Fruit fly (Drosophila melanogaster) whole organism, adult: ENCODE data around the gene Tektin-C.

Source experiments
- bab1 ChIP-seq: fragments of 200-800 bp; sonication (Bioruptor generic); optimal IDR thresholded peaks from 3 replicates; lab custom pipeline; 2019; ENCODE audit warnings: missing biosample characterization, mild to moderate bottlenecking, missing genetic modification characterization, moderate library complexity
- cic ChIP-seq: fragments of 200-800 bp; sonication (Bioruptor generic); optimal IDR thresholded peaks from 2 replicates; lab custom pipeline; 2017; ENCODE audit warnings: missing biosample characterization, mild to moderate bottlenecking, missing genetic modification characterization, moderate library complexity
- ovo ChIP-seq: fragments of 200-800 bp; sonication (Bioruptor generic); optimal IDR thresholded peaks from 2 replicates; lab custom pipeline; 2016; ENCODE audit warnings: missing biosample characterization, missing genetic modification characterization
- pad ChIP-seq: fragments of 200-800 bp; sonication (Bioruptor generic); optimal IDR thresholded peaks from 3 replicates; lab custom pipeline; 2017; ENCODE audit warnings: missing biosample characterization, missing genetic modification characterization, mild to moderate bottlenecking, moderate library complexity, missing genetic modification reagents

- TF ChIP-seq cic (GFP tag; lab: Kevin White, UChicago) (no peak), pad (GFP tag; lab: Kevin White, UChicago) (no peak), bab1 (GFP tag; lab: Kevin White, UChicago) (no peak), ovo (GFP tag; lab: Kevin White, UChicago) (no peak)
These were observed 35.5 kb upstream of the Tektin-C start for dm6 chr3L:5831890-5832289.
